Fruit fly (Drosophila melanogaster) whole organism, embryonic: ENCODE data around the gene y.
A peak's percentile ranks its signal among the peaks of the same experiment; 100 is the strongest.

Source experiments
- C15 ChIP-seq: fragments of 200-800 bp; sonication (Bioruptor generic); IDR thresholded peaks from 3 replicates; pipeline ENCODE4 v1.3.6; 2022; ENCODE audit warnings: missing biosample characterization, missing genetic modification characterization
- CG10147 ChIP-seq: fragments of 200-800 bp; sonication (Bioruptor generic); optimal IDR thresholded peaks from 2 replicates; lab custom pipeline; 2019; ENCODE audit warnings: missing biosample characterization, mild to moderate bottlenecking, missing genetic modification characterization, moderate library complexity
- CG10267 ChIP-seq: fragments of 200-800 bp; sonication (Bioruptor generic); optimal IDR thresholded peaks from 2 replicates; lab custom pipeline; 2018; ENCODE audit warnings: missing biosample characterization, mild to moderate bottlenecking, missing genetic modification characterization, moderate library complexity
- CG10431 ChIP-seq: fragments of 200-800 bp; sonication (Bioruptor generic); optimal IDR thresholded peaks from 3 replicates; lab custom pipeline; 2018; ENCODE audit warnings: missing biosample characterization, mild to moderate bottlenecking, missing genetic modification characterization
- CG10654 ChIP-seq: fragments of 200-800 bp; sonication (Bioruptor generic); optimal IDR thresholded peaks from 2 replicates; lab custom pipeline; 2016; ENCODE audit warnings: missing biosample characterization, missing genetic modification characterization
- CG11695 ChIP-seq: fragments of 200-800 bp; sonication (Bioruptor generic); IDR thresholded peaks from 3 replicates; pipeline ENCODE4 v1.3.6; 2022; ENCODE audit warnings: missing biosample characterization, missing genetic modification characterization
- CG12659 ChIP-seq: fragments of 200-800 bp; sonication (Bioruptor generic); optimal IDR thresholded peaks from 3 replicates; lab custom pipeline; 2017; ENCODE audit warnings: mild to moderate bottlenecking, missing biosample characterization, missing genetic modification reagents, missing genetic modification characterization
- CG13424 ChIP-seq: fragments of 200-800 bp; sonication (Bioruptor generic); optimal IDR thresholded peaks from 2 replicates; lab custom pipeline; 2019; ENCODE audit warnings: missing biosample characterization, mild to moderate bottlenecking, missing genetic modification characterization, moderate library complexity
- CG1529 ChIP-seq: fragments of 200-800 bp; sonication (Bioruptor generic); optimal IDR thresholded peaks from 3 replicates; lab custom pipeline; 2018; ENCODE audit warnings: missing biosample characterization, missing genetic modification characterization
- CG15696 ChIP-seq: fragments of 200-800 bp; sonication (Bioruptor generic); optimal IDR thresholded peaks from 2 replicates; lab custom pipeline; 2019; ENCODE audit warnings: missing biosample characterization, mild to moderate bottlenecking, missing genetic modification characterization, moderate library complexity
- CG17612 ChIP-seq: fragments of 200-800 bp; sonication (Bioruptor generic); IDR thresholded peaks from 2 replicates; pipeline ENCODE4 v1.3.6; 2022; ENCODE audit warnings: missing biosample characterization, missing genetic modification characterization
- CG17829 ChIP-seq: fragments of 200-800 bp; optimal IDR thresholded peaks from 2 replicates; lab custom pipeline; 2019; ENCODE audit warnings: missing biosample characterization, mild to moderate bottlenecking, missing genetic modification characterization, moderate library complexity
- CG2199 ChIP-seq: fragments of 200-800 bp; sonication (Bioruptor generic); IDR thresholded peaks from 3 replicates; pipeline ENCODE4 v1.3.6; 2022; ENCODE audit warnings: missing biosample characterization, missing genetic modification characterization
- CG32532 ChIP-seq: fragments of 200-800 bp; sonication (Bioruptor generic); IDR thresholded peaks from 2 replicates; pipeline ENCODE4 v1.3.6; 2022; ENCODE audit warnings: missing biosample characterization, missing genetic modification characterization
- CG33213 ChIP-seq: fragments of 200-800 bp; sonication (Bioruptor generic); optimal IDR thresholded peaks from 3 replicates; lab custom pipeline; 2016; ENCODE audit warnings: missing biosample characterization, missing genetic modification characterization
- CG3407 ChIP-seq: fragments of 200-800 bp; sonication (Bioruptor generic); optimal IDR thresholded peaks from 2 replicates; lab custom pipeline; 2018; ENCODE audit warnings: missing biosample characterization, mild to moderate bottlenecking, missing genetic modification characterization
- CG4820 ChIP-seq: fragments of 200-800 bp; sonication (Bioruptor generic); optimal IDR thresholded peaks from 3 replicates; lab custom pipeline; 2016; ENCODE audit warnings: missing biosample characterization, missing genetic modification characterization
- CG5953 ChIP-seq: fragments of 200-800 bp; sonication (Bioruptor generic); IDR thresholded peaks from 2 replicates; pipeline ENCODE4 v1.3.6; 2022; ENCODE audit warnings: missing biosample characterization, missing genetic modification characterization
- CG6254 ChIP-seq: fragments of 200-800 bp; sonication (Bioruptor generic); optimal IDR thresholded peaks from 3 replicates; lab custom pipeline; 2017; ENCODE audit warnings: mild to moderate bottlenecking, missing biosample characterization, missing genetic modification reagents, missing genetic modification characterization
- CG7745 ChIP-seq: fragments of 200-800 bp; sonication (Bioruptor generic); optimal IDR thresholded peaks from 2 replicates; lab custom pipeline; 2018; ENCODE audit warnings: missing biosample characterization, mild to moderate bottlenecking, missing genetic modification characterization, moderate library complexity
- CG7786 ChIP-seq: fragments of 200-800 bp; sonication (Bioruptor generic); optimal IDR thresholded peaks from 2 replicates; lab custom pipeline; 2016; ENCODE audit warnings: missing biosample characterization, missing genetic modification characterization
- CG7963 ChIP-seq: fragments of 200-800 bp; sonication (Bioruptor generic); IDR thresholded peaks from 3 replicates; pipeline ENCODE4 v1.3.6; 2022; ENCODE audit warnings: missing biosample characterization, missing genetic modification characterization; ENCODE audit not compliant: partially characterized antibody
- CG8924 ChIP-seq: fragments of 200-800 bp; optimal IDR thresholded peaks from 3 replicates; lab custom pipeline; 2019; ENCODE audit warnings: missing biosample characterization, mild to moderate bottlenecking, missing genetic modification characterization, moderate library complexity
- CTCF ChIP-seq: fragments of 200-800 bp; sonication (Bioruptor generic); optimal IDR thresholded peaks from 2 replicates; lab custom pipeline; 2017; ENCODE audit warnings: missing biosample characterization, mild to moderate bottlenecking, missing genetic modification characterization, moderate library complexity
- D19A ChIP-seq: fragments of 200-800 bp; optimal IDR thresholded peaks from 3 replicates; lab custom pipeline; 2019; ENCODE audit warnings: missing biosample characterization, mild to moderate bottlenecking, missing genetic modification characterization, moderate library complexity
- Deaf1 ChIP-seq: fragments of 200-800 bp; optimal IDR thresholded peaks from 3 replicates; lab custom pipeline; 2019; ENCODE audit warnings: missing biosample characterization, mild to moderate bottlenecking, missing genetic modification characterization, moderate library complexity
- Dref ChIP-seq: fragments of 200-800 bp; sonication (Bioruptor generic); IDR thresholded peaks from 2 replicates; pipeline ENCODE4 v1.3.6; 2022; ENCODE audit warnings: missing biosample characterization, missing genetic modification characterization
- Elba2 ChIP-seq: fragments of 200-800 bp; sonication (Bioruptor generic); optimal IDR thresholded peaks from 3 replicates; lab custom pipeline; 2016; ENCODE audit warnings: missing biosample characterization, missing genetic modification characterization
- NK7.1 ChIP-seq: fragments of 200-800 bp; sonication (Bioruptor generic); optimal IDR thresholded peaks from 3 replicates; lab custom pipeline; 2016; ENCODE audit warnings: missing biosample characterization, missing genetic modification characterization
- NfI ChIP-seq: fragments of 200-800 bp; sonication (Bioruptor generic); optimal IDR thresholded peaks from 3 replicates; lab custom pipeline; 2018; ENCODE audit warnings: missing biosample characterization, mild to moderate bottlenecking, missing genetic modification characterization, moderate library complexity
- Oaz ChIP-seq: fragments of 200-800 bp; sonication (Bioruptor generic); IDR thresholded peaks from 2 replicates; pipeline ENCODE4 v1.3.6; 2022; ENCODE audit warnings: missing biosample characterization, missing genetic modification characterization
- Opbp ChIP-seq: fragments of 200-800 bp; sonication (Bioruptor generic); IDR thresholded peaks from 3 replicates; pipeline ENCODE4 v1.3.6; 2022; ENCODE audit warnings: missing biosample characterization, missing genetic modification characterization; ENCODE audit not compliant: partially characterized antibody
- Sry-δ ChIP-seq: fragments of 200-800 bp; sonication (Bioruptor generic); optimal IDR thresholded peaks from 2 replicates; lab custom pipeline; 2016; ENCODE audit warnings: missing biosample characterization, missing genetic modification characterization
- Trl ChIP-seq, 3 experiments: fragments of >200 bp in 2 of 3; fragments of 200-800 bp in 1 of 3; sonication (Bioruptor generic) in 1 of 3; optimal IDR thresholded peaks; 2 replicates in 1 of 3; 3 replicates in 2 of 3; lab custom pipeline; 2016 to 2017; ENCODE audit warnings: missing biosample characterization in 1 of 3, missing genetic modification characterization in 1 of 3
- ase ChIP-seq: fragments of 200-800 bp; sonication (Bioruptor generic); IDR thresholded peaks from 3 replicates; pipeline ENCODE4 v1.3.6; 2022; ENCODE audit warnings: missing biosample characterization, missing genetic modification characterization
- az2 ChIP-seq: fragments of 200-800 bp; sonication (Bioruptor generic); optimal IDR thresholded peaks from 3 replicates; lab custom pipeline; 2016; ENCODE audit warnings: missing biosample characterization, missing genetic modification characterization
- bab2 ChIP-seq: fragments of 200-800 bp; sonication (Bioruptor generic); optimal IDR thresholded peaks from 2 replicates; lab custom pipeline; 2016; ENCODE audit warnings: missing biosample characterization, missing genetic modification characterization
- bcd ChIP-seq: fragments of 200-800 bp; sonication (Bioruptor generic); optimal IDR thresholded peaks from 2 replicates; lab custom pipeline; 2017; ENCODE audit warnings: missing biosample characterization, mild to moderate bottlenecking, missing genetic modification characterization
- chif ChIP-seq, 2 experiments: fragments of 200-800 bp; sonication (Bioruptor generic); optimal IDR thresholded peaks; 3 replicates each; lab custom pipeline; 2016; ENCODE audit warnings: missing biosample characterization in 2 of 2, missing genetic modification characterization in 2 of 2
- chinmo ChIP-seq: fragments of 200-800 bp; sonication (Bioruptor generic); IDR thresholded peaks from 4 replicates; pipeline ENCODE4 v1.3.6; 2022; ENCODE audit warnings: missing biosample characterization, missing genetic modification characterization; ENCODE audit not compliant: partially characterized antibody
- her ChIP-seq: fragments of 200-800 bp; sonication (Bioruptor generic); optimal IDR thresholded peaks from 2 replicates; lab custom pipeline; 2016; ENCODE audit warnings: missing biosample characterization, missing genetic modification characterization
- insv ChIP-seq, 2 experiments: fragments of 200-800 bp; sonication (Bioruptor generic); optimal IDR thresholded peaks; 3 replicates each; lab custom pipeline; 2016 to 2018; ENCODE audit warnings: missing biosample characterization in 2 of 2, missing genetic modification characterization in 2 of 2
- lilli ChIP-seq: fragments of 200-800 bp; sonication (Bioruptor generic); optimal IDR thresholded peaks from 3 replicates; lab custom pipeline; 2016; ENCODE audit warnings: missing biosample characterization, missing genetic modification characterization
- pita ChIP-seq: fragments of 200-800 bp; sonication (Bioruptor generic); optimal IDR thresholded peaks from 2 replicates; lab custom pipeline; 2017; ENCODE audit warnings: missing biosample characterization, mild to moderate bottlenecking, missing genetic modification characterization
- slou ChIP-seq: fragments of 200-800 bp; sonication (Bioruptor generic); optimal IDR thresholded peaks from 3 replicates; lab custom pipeline; 2016; ENCODE audit warnings: missing biosample characterization, missing genetic modification characterization
- sr ChIP-seq: fragments of 200-800 bp; sonication (Bioruptor generic); IDR thresholded peaks from 3 replicates; pipeline ENCODE4 v1.3.6; 2022; ENCODE audit warnings: missing biosample characterization, missing genetic modification characterization
- stwl ChIP-seq: fragments of 200-800 bp; sonication (Bioruptor generic); optimal IDR thresholded peaks from 3 replicates; lab custom pipeline; 2018; ENCODE audit warnings: missing biosample characterization, mild to moderate bottlenecking, missing genetic modification characterization, moderate library complexity
- trem ChIP-seq: fragments of 200-800 bp; optimal IDR thresholded peaks from 3 replicates; lab custom pipeline; 2019; ENCODE audit warnings: missing biosample characterization, mild to moderate bottlenecking, missing genetic modification characterization, moderate library complexity
- ttk ChIP-seq: fragments of 200-800 bp; sonication (Bioruptor generic); IDR thresholded peaks from 2 replicates; pipeline ENCODE4 v2.1.2; 2022; ENCODE audit warnings: missing biosample characterization, missing genetic modification characterization
- zen ChIP-seq: fragments of 200-800 bp; sonication (Bioruptor generic); optimal IDR thresholded peaks from 3 replicates; lab custom pipeline; 2018; ENCODE audit warnings: missing biosample characterization, mild to moderate bottlenecking, missing genetic modification characterization, moderate library complexity
- zf30C ChIP-seq: fragments of 200-800 bp; sonication (Bioruptor generic); optimal IDR thresholded peaks from 3 replicates; lab custom pipeline; 2018; ENCODE audit warnings: missing biosample characterization, mild to moderate bottlenecking, missing genetic modification characterization

Gene y

dm6 chrX:406306-406705, 50.0 kb downstream of the y start:
- TF ChIP-seq trem (tag; lab: Kevin White, UChicago), result no peak
- no peak for TF ChIP-seq ase (GFP tag; lab: Robert Waterston, UW)
- TF ChIP-seq Trl (optimal IDR thresholded peaks at IDR 0.05; lab: Kevin White, UChicago), result no peak
- no peak for TF ChIP-seq Trl (GFP tag; optimal IDR thresholded peaks at IDR 0.05; lab: Kevin White, UChicago)
- TF ChIP-seq Deaf1 (tag; lab: Kevin White, UChicago), result no peak
- TF ChIP-seq ttk, result no peak
- TF ChIP-seq CG8924 (tag; lab: Kevin White, UChicago), result no peak
- no peak for TF ChIP-seq CG13424
- TF ChIP-seq chinmo, result no peak
- no peak for TF ChIP-seq C15 (GFP tag; lab: Robert Waterston, UW)
- TF ChIP-seq CG3407, result no peak
- TF ChIP-seq Dref, result no peak

DNA sequence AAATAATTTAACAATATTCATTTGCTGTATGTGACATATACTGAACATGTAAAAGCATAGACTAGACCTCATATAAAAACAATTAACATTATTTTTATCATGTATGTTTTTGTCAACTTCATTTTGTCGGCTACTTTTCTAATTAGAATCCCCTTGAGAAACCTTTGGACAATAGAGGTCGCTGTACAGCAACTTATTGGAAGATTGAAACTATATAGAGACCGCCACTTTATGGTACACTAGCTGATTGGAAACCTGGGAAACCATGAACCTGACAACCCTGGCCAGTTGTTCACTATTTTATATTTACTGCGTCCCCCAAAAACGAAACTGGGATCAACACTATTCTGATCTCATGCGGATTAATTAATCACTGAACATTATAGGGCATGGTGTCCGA, 51.1 kb downstream of the y start:
- no peak for TF ChIP-seq NfI (GFP tag; lab: Kevin White, UChicago)
- peak; percentile 84; the same call in 2 of the 3 replicates for TF ChIP-seq CG2199 (GFP tag; lab: Robert Waterston, UW)
- TF ChIP-seq CG32532, result no peak
- peak; percentile 99 to 100 for TF ChIP-seq insv (GFP tag; optimal IDR thresholded peaks at IDR 0.05; lab: Kevin White, UChicago)
- no peak for TF ChIP-seq CG11695 (GFP tag; lab: Robert Waterston, UW)
- TF ChIP-seq Opbp (GFP tag; lab: Robert Waterston, UW), result 0 out of 3 replicates have a peak, but pooled peaks have one; percentile 35
- TF ChIP-seq CG7786 (GFP tag; lab: Kevin White, UChicago), result no peak
- no peak for TF ChIP-seq az2 (GFP tag; lab: Kevin White, UChicago)
- TF ChIP-seq CG7745 (tag; lab: Kevin White, UChicago), result no peak
- TF ChIP-seq CG10654, result no peak
- no peak for TF ChIP-seq her (GFP tag; lab: Kevin White, UChicago)
- TF ChIP-seq CG10147 (GFP tag; lab: Kevin White, UChicago), result no peak
- peak; percentile 98 for TF ChIP-seq CG10431
- TF ChIP-seq NK7.1 (GFP tag; lab: Kevin White, UChicago), result no peak
- no peak for TF ChIP-seq sr (GFP tag; lab: Robert Waterston, UW)
- peak; percentile 96 for TF ChIP-seq stwl (tag; lab: Kevin White, UChicago)
- TF ChIP-seq zen (tag; lab: Kevin White, UChicago), result peak; percentile 72
- no peak for TF ChIP-seq lilli (GFP tag; lab: Kevin White, UChicago)
- TF ChIP-seq CG33213 (GFP tag; lab: Kevin White, UChicago), result no peak
- TF ChIP-seq CG5953 (GFP tag; lab: Robert Waterston, UW), result no peak
- TF ChIP-seq D19A (tag; lab: Kevin White, UChicago), result peak; percentile 74
- no peak for TF ChIP-seq CG1529 (GFP tag; lab: Kevin White, UChicago)
- TF ChIP-seq CG4820 (GFP tag; lab: Kevin White, UChicago), result no peak
- peak; percentile 6 for TF ChIP-seq CG10267 (tag; lab: Kevin White, UChicago)
- peak; percentile 43 for TF ChIP-seq pita (GFP tag; lab: Kevin White, UChicago)
- TF ChIP-seq CG6254 (GFP tag; lab: Kevin White, UChicago), result no peak
- TF ChIP-seq trem (tag; lab: Kevin White, UChicago), result peak; percentile 19
- peak; percentile 5 for TF ChIP-seq zf30C (GFP tag; lab: Kevin White, UChicago)
- no peak for TF ChIP-seq CG7963 (GFP tag; lab: Robert Waterston, UW)
- no peak for TF ChIP-seq bcd (GFP tag; lab: Kevin White, UChicago)
- peak; percentile 35 for TF ChIP-seq CG17829
- TF ChIP-seq slou, result no peak
- peak; percentile 47 for TF ChIP-seq CG15696 (tag; lab: Kevin White, UChicago)
- TF ChIP-seq CTCF (GFP tag; lab: Kevin White, UChicago), result peak; percentile 89
- TF ChIP-seq Sry-δ (GFP tag; lab: Kevin White, UChicago), result no peak
- peak in 1 of 2 experiments; percentile 12 for TF ChIP-seq chif (GFP tag; optimal IDR thresholded peaks at IDR 0.05; lab: Kevin White, UChicago)
- peak; percentile 96 for TF ChIP-seq Elba2 (GFP tag; lab: Kevin White, UChicago)
- TF ChIP-seq CG12659 (GFP tag; lab: Kevin White, UChicago), result no peak
- no peak for TF ChIP-seq Oaz (GFP tag; lab: Robert Waterston, UW)
- TF ChIP-seq bab2 (GFP tag; lab: Kevin White, UChicago), result no peak
- no peak for TF ChIP-seq CG17612
